Fruit fly (Drosophila melanogaster) whole organism: Measurements from ENCODE around the gene Duba.

ENCODE experiments used
- CG8478 ChIP-seq: fragments of >200 bp; optimal IDR thresholded peaks from 2 replicates; lab custom pipeline; 2018; ENCODE audit warnings: inconsistent platforms
- Dll ChIP-seq: fragments of >200 bp; optimal IDR thresholded peaks from 2 replicates; lab custom pipeline; 2017
- EcR ChIP-seq, 2 experiments: fragments of >200 bp; optimal IDR thresholded peaks; 2 replicates each; lab custom pipeline; 2017; ENCODE audit warnings: missing biosample characterization in 2 of 2, missing genetic modification characterization in 2 of 2, missing genetic modification reagents in 2 of 2
- pan ChIP-seq: fragments of >200 bp; optimal IDR thresholded peaks from 2 replicates; lab custom pipeline; 2017
- psq ChIP-seq: fragments of >200 bp; optimal IDR thresholded peaks from 2 replicates; lab custom pipeline; 2017
- usp ChIP-seq: fragments of >200 bp; optimal IDR thresholded peaks from 2 replicates; lab custom pipeline; 2017; ENCODE audit warnings: missing biosample characterization, missing genetic modification characterization, mixed read lengths

DNA sequence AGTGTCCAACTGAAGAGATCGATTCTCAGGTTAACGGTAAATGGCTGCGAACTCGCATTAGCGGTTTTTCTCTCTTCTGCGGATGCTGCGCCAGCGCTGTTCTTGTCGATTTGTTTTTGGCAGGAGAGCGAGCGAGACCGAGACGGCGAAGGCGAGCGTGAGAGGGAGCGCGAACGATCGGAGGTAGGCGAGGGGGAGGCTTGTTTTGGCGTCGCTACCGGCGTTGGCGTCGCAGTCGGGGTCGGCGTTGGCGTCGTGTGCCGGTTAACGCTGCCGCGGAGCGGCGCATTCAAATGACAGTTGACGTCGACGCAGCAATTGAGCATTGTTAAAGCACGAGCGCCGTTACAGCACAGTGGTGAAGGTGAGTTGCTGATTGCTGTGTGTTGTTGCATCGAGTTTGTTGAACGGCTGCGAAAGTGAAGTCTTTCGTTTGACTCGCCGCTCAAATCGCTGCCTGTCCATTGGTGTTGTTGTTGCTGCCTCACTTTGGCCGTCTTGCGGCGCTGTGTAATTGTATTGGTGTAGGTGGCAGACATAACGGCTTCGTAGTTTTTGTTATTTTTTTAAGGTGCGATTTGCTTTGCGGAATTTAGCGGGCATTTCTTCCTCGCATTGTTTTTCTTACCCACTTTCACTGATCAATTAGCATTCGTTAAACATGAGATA lies 22.3 kb downstream of the Duba start:
- TF ChIP-seq psq (lab: Kevin White, UChicago) (no peak), EcR (GFP tag; optimal IDR thresholded peaks at IDR 0.05; lab: Kevin White, UChicago) (no peak), CG8478 (lab: Kevin White, UChicago) (no peak), pan (lab: Kevin White, UChicago) (no peak), Dll (lab: Kevin White, UChicago) (peak; percentile 70), usp (GFP tag; lab: Kevin White, UChicago) (no peak)
